Fruit fly (Drosophila melanogaster) whole organism, embryonic: ENCODE measurements around the gene Mst98Ca.

Experiments
- Bdp1 ChIP-seq: fragments of 200-800 bp; sonication (Bioruptor generic); optimal IDR thresholded peaks from 3 replicates; lab custom pipeline; 2016; ENCODE audit warnings: missing biosample characterization, missing genetic modification characterization
- BtbVII ChIP-seq: fragments of 200-800 bp; sonication (Bioruptor generic); optimal IDR thresholded peaks from 3 replicates; lab custom pipeline; 2017; ENCODE audit warnings: missing biosample characterization, mild to moderate bottlenecking, missing genetic modification characterization
- CG10147 ChIP-seq: fragments of 200-800 bp; sonication (Bioruptor generic); optimal IDR thresholded peaks from 2 replicates; lab custom pipeline; 2019; ENCODE audit warnings: missing biosample characterization, mild to moderate bottlenecking, missing genetic modification characterization, moderate library complexity
- CG1024 ChIP-seq: fragments of 200-800 bp; sonication (Bioruptor generic); IDR thresholded peaks from 2 replicates; pipeline ENCODE4 v1.3.6; 2022; ENCODE audit warnings: missing biosample characterization, missing genetic modification characterization
- CG11723 ChIP-seq: fragments of 200-800 bp; sonication (Bioruptor generic); optimal IDR thresholded peaks from 2 replicates; lab custom pipeline; 2017; ENCODE audit warnings: missing biosample characterization, mild to moderate bottlenecking, missing genetic modification characterization
- CG1233 ChIP-seq: fragments of 200-800 bp; sonication (Bioruptor generic); optimal IDR thresholded peaks from 4 replicates; lab custom pipeline; 2018; ENCODE audit warnings: missing biosample characterization, mild to moderate bottlenecking, missing genetic modification characterization
- CG13123 ChIP-seq: fragments of 200-800 bp; sonication (Bioruptor generic); optimal IDR thresholded peaks from 2 replicates; lab custom pipeline; 2016; ENCODE audit warnings: missing biosample characterization, missing genetic modification characterization
- CG14014 ChIP-seq: fragments of 200-800 bp; sonication (Bioruptor generic); IDR thresholded peaks from 2 replicates; pipeline ENCODE4 v1.3.6; 2022; ENCODE audit warnings: missing biosample characterization, missing genetic modification characterization
- CG14050 ChIP-seq: fragments of 200-800 bp; sonication (Bioruptor generic); IDR thresholded peaks from 3 replicates; pipeline ENCODE4 v1.3.6; 2022; ENCODE audit warnings: missing biosample characterization, missing genetic modification characterization
- CG14667 ChIP-seq: fragments of 200-800 bp; sonication (Bioruptor generic); IDR thresholded peaks from 2 replicates; pipeline ENCODE4 v1.3.6; 2022; ENCODE audit warnings: missing biosample characterization, missing genetic modification characterization
- CG16779 ChIP-seq: fragments of 200-800 bp; sonication (Bioruptor generic); IDR thresholded peaks from 2 replicates; pipeline ENCODE4 v1.3.6; 2022; ENCODE audit warnings: missing biosample characterization, missing genetic modification characterization
- CG33213 ChIP-seq: fragments of 200-800 bp; sonication (Bioruptor generic); optimal IDR thresholded peaks from 3 replicates; lab custom pipeline; 2016; ENCODE audit warnings: missing biosample characterization, missing genetic modification characterization
- CG34422 ChIP-seq: fragments of 200-800 bp; sonication (Bioruptor generic); IDR thresholded peaks from 3 replicates; pipeline ENCODE4 v1.3.6; 2022; ENCODE audit warnings: missing biosample characterization, missing genetic modification characterization
- CG4360 ChIP-seq: fragments of 200-800 bp; sonication (Bioruptor generic); IDR thresholded peaks from 2 replicates; pipeline ENCODE4 v1.3.6; 2022; ENCODE audit warnings: missing biosample characterization, missing genetic modification characterization
- CG43689 ChIP-seq: fragments of 200-800 bp; sonication (Bioruptor generic); IDR thresholded peaks from 2 replicates; pipeline ENCODE4 v1.3.6; 2022; ENCODE audit warnings: missing biosample characterization, missing genetic modification characterization
- CG4730 ChIP-seq: fragments of 200-800 bp; sonication (Bioruptor generic); IDR thresholded peaks from 2 replicates; pipeline ENCODE4 v1.3.6; 2022; ENCODE audit warnings: missing biosample characterization, missing genetic modification characterization
- CG5245 ChIP-seq: fragments of 200-800 bp; sonication (Bioruptor generic); optimal IDR thresholded peaks from 3 replicates; lab custom pipeline; 2016; ENCODE audit warnings: missing biosample characterization, missing genetic modification characterization
- CG5953 ChIP-seq: fragments of 200-800 bp; sonication (Bioruptor generic); IDR thresholded peaks from 2 replicates; pipeline ENCODE4 v1.3.6; 2022; ENCODE audit warnings: missing biosample characterization, missing genetic modification characterization
- CG6175 ChIP-seq: fragments of 200-800 bp; sonication (Bioruptor generic); IDR thresholded peaks from 3 replicates; pipeline ENCODE4 v1.3.6; 2022; ENCODE audit warnings: missing biosample characterization, missing genetic modification characterization
- CG6683 ChIP-seq: fragments of 200-800 bp; sonication (Bioruptor generic); optimal IDR thresholded peaks from 2 replicates; lab custom pipeline; 2017; ENCODE audit warnings: missing biosample characterization, mild to moderate bottlenecking, missing genetic modification characterization, missing genetic modification reagents
- CG7786 ChIP-seq: fragments of 200-800 bp; sonication (Bioruptor generic); optimal IDR thresholded peaks from 2 replicates; lab custom pipeline; 2016; ENCODE audit warnings: missing biosample characterization, missing genetic modification characterization
- CG8765 ChIP-seq: fragments of 200-800 bp; sonication (Bioruptor generic); IDR thresholded peaks from 2 replicates; pipeline ENCODE4 v1.3.6; 2022; ENCODE audit warnings: missing biosample characterization, missing genetic modification characterization
- CG8944 ChIP-seq: fragments of 200-800 bp; sonication (Bioruptor generic); optimal IDR thresholded peaks from 3 replicates; lab custom pipeline; 2016; ENCODE audit warnings: missing biosample characterization, missing genetic modification characterization
- D19B ChIP-seq: fragments of 200-800 bp; sonication (Bioruptor generic); optimal IDR thresholded peaks from 2 replicates; lab custom pipeline; 2017; ENCODE audit warnings: missing biosample characterization, mild to moderate bottlenecking, missing genetic modification characterization
- Dfd ChIP-seq, 2 experiments: fragments of >200 bp; optimal IDR thresholded peaks; 2 replicates each; lab custom pipeline; 2017; ENCODE audit warnings: missing biosample characterization in 2 of 2, missing genetic modification characterization in 2 of 2
- HHEX ChIP-seq: fragments of 200-800 bp; sonication (Bioruptor generic); optimal IDR thresholded peaks from 3 replicates; lab custom pipeline; 2017; ENCODE audit warnings: missing biosample characterization, mild to moderate bottlenecking, missing genetic modification characterization, missing genetic modification reagents
- HLH54F ChIP-seq: fragments of 200-800 bp; sonication (Bioruptor generic); optimal IDR thresholded peaks from 3 replicates; lab custom pipeline; 2016; ENCODE audit warnings: missing biosample characterization, missing genetic modification characterization
- HmgD ChIP-seq: fragments of 200-800 bp; sonication (Bioruptor generic); optimal IDR thresholded peaks from 3 replicates; lab custom pipeline; 2016; ENCODE audit warnings: missing biosample characterization, missing genetic modification characterization
- Hmr ChIP-seq: fragments of 200-800 bp; sonication (Bioruptor generic); optimal IDR thresholded peaks from 3 replicates; lab custom pipeline; 2017; ENCODE audit warnings: mild to moderate bottlenecking, missing biosample characterization, missing genetic modification reagents, missing genetic modification characterization
- Hr39 ChIP-seq: fragments of >200 bp; optimal IDR thresholded peaks from 2 replicates; lab custom pipeline; 2017
- Lhr ChIP-seq: fragments of 200-800 bp; sonication (Bioruptor generic); optimal IDR thresholded peaks from 3 replicates; lab custom pipeline; 2017; ENCODE audit warnings: mild to moderate bottlenecking, missing biosample characterization, missing genetic modification reagents, missing genetic modification characterization
- Max ChIP-seq: fragments of 200-800 bp; sonication (Bioruptor generic); optimal IDR thresholded peaks from 2 replicates; lab custom pipeline; 2016; ENCODE audit warnings: missing biosample characterization, mild to moderate bottlenecking, missing genetic modification characterization
- Myb ChIP-seq: fragments of 200-800 bp; sonication (Bioruptor generic); optimal IDR thresholded peaks from 2 replicates; lab custom pipeline; 2016; ENCODE audit warnings: missing biosample characterization, missing genetic modification characterization
- Rx ChIP-seq: fragments of 200-800 bp; sonication (Bioruptor generic); IDR thresholded peaks from 2 replicates; pipeline ENCODE4 v1.3.6; 2022; ENCODE audit warnings: missing biosample characterization, missing genetic modification characterization
- Ssrp ChIP-seq: fragments of 200-800 bp; sonication (Bioruptor generic); optimal IDR thresholded peaks from 2 replicates; lab custom pipeline; 2018; ENCODE audit warnings: missing biosample characterization, mild to moderate bottlenecking, missing genetic modification characterization, moderate library complexity
- bbx ChIP-seq: fragments of 200-800 bp; sonication (Bioruptor generic); IDR thresholded peaks from 2 replicates; pipeline ENCODE4 v1.3.6; 2022; ENCODE audit warnings: missing biosample characterization, missing genetic modification characterization; ENCODE audit not compliant: partially characterized antibody
- chinmo ChIP-seq: fragments of 200-800 bp; sonication (Bioruptor generic); IDR thresholded peaks from 4 replicates; pipeline ENCODE4 v1.3.6; 2022; ENCODE audit warnings: missing biosample characterization, missing genetic modification characterization; ENCODE audit not compliant: partially characterized antibody
- da ChIP-seq: fragments of 200-800 bp; sonication (Bioruptor generic); optimal IDR thresholded peaks from 2 replicates; lab custom pipeline; 2016; ENCODE audit warnings: missing biosample characterization, missing genetic modification characterization
- danr ChIP-seq: fragments of 200-800 bp; sonication (Bioruptor generic); IDR thresholded peaks from 2 replicates; pipeline ENCODE4 v1.3.6; 2022; ENCODE audit warnings: missing biosample characterization, missing genetic modification characterization
- emc ChIP-seq: fragments of 200-800 bp; sonication (Bioruptor generic); optimal IDR thresholded peaks from 2 replicates; lab custom pipeline; 2016; ENCODE audit warnings: missing biosample characterization, missing genetic modification characterization
- grn ChIP-seq: fragments of 200-800 bp; sonication (Bioruptor generic); optimal IDR thresholded peaks from 3 replicates; lab custom pipeline; 2017; ENCODE audit warnings: missing biosample characterization, missing genetic modification characterization
- gro ChIP-seq: fragments of 200-800 bp; sonication (Bioruptor generic); optimal IDR thresholded peaks from 2 replicates; lab custom pipeline; 2016; ENCODE audit warnings: missing biosample characterization, missing genetic modification characterization
- her ChIP-seq: fragments of 200-800 bp; sonication (Bioruptor generic); optimal IDR thresholded peaks from 2 replicates; lab custom pipeline; 2016; ENCODE audit warnings: missing biosample characterization, missing genetic modification characterization
- nau ChIP-seq: fragments of 200-800 bp; sonication (Bioruptor generic); optimal IDR thresholded peaks from 3 replicates; lab custom pipeline; 2017; ENCODE audit warnings: missing biosample characterization, mild to moderate bottlenecking, missing genetic modification characterization, missing genetic modification reagents
- nerfin-1 ChIP-seq: fragments of 200-800 bp; sonication (Bioruptor generic); optimal IDR thresholded peaks from 3 replicates; lab custom pipeline; 2019; ENCODE audit warnings: missing biosample characterization, mild to moderate bottlenecking, missing genetic modification characterization, moderate library complexity
- phol ChIP-seq: fragments of 200-800 bp; sonication (Bioruptor generic); optimal IDR thresholded peaks from 3 replicates; lab custom pipeline; 2018; ENCODE audit warnings: missing biosample characterization, mild to moderate bottlenecking, missing genetic modification characterization, moderate library complexity
- pum ChIP-seq: fragments of 200-800 bp; sonication (Bioruptor generic); optimal IDR thresholded peaks from 2 replicates; lab custom pipeline; 2016; ENCODE audit warnings: missing biosample characterization, missing genetic modification characterization
- pzg ChIP-seq: fragments of 200-800 bp; sonication (Bioruptor generic); optimal IDR thresholded peaks from 3 replicates; lab custom pipeline; 2018; ENCODE audit warnings: missing biosample characterization, mild to moderate bottlenecking, missing genetic modification characterization, moderate library complexity
- twi ChIP-seq: fragments of 200-800 bp; optimal IDR thresholded peaks from 2 replicates; lab custom pipeline; 2019; ENCODE audit warnings: missing biosample characterization, mild to moderate bottlenecking, missing genetic modification characterization, moderate library complexity
- vnd ChIP-seq: fragments of 200-800 bp; sonication (Bioruptor generic); IDR thresholded peaks from 3 replicates; pipeline ENCODE4 v1.3.6; 2022; ENCODE audit warnings: missing biosample characterization, missing genetic modification characterization; ENCODE audit not compliant: partially characterized antibody

Gene Mst98Ca

dm6 chr3R:28335462-28335998 lies 44.4 kb downstream of the Mst98Ca start:
- TF ChIP-seq CG6175 (GFP tag; lab: Robert Waterston, UW) = peak; percentile 61; the same call in 1 of the 3 replicates
- peak; percentile 72 for TF ChIP-seq CG14014 (GFP tag; lab: Robert Waterston, UW)
- TF ChIP-seq Bdp1 (GFP tag; lab: Kevin White, UChicago) = peak; percentile 65
- TF ChIP-seq CG13123 (GFP tag; lab: Kevin White, UChicago) = peak; percentile 17
- TF ChIP-seq CG14667 (GFP tag; lab: Robert Waterston, UW) = no peak
- TF ChIP-seq CG34422 (GFP tag; lab: Robert Waterston, UW) = peak; percentile 85; the same call in 2 of the 3 replicates
- peak; percentile 56 for TF ChIP-seq D19B (GFP tag; lab: Kevin White, UChicago)
- TF ChIP-seq Ssrp (tag; lab: Kevin White, UChicago) = peak; percentile 54
- peak; percentile 21 for TF ChIP-seq nau
- peak; percentile 75 for TF ChIP-seq HLH54F (GFP tag; lab: Kevin White, UChicago)
- TF ChIP-seq Lhr (GFP tag; lab: Kevin White, UChicago) = peak; percentile 71
- 0 out of 2 replicates have a peak, but pooled peaks have one; percentile 41 for TF ChIP-seq CG43689
- no peak for TF ChIP-seq Hr39
- peak; percentile 8; the same call in 1 of the 2 replicates for TF ChIP-seq CG1024 (GFP tag; lab: Robert Waterston, UW)
- TF ChIP-seq CG8944 (GFP tag; lab: Kevin White, UChicago) = peak; percentile 80
- TF ChIP-seq CG33213 = peak; percentile 45
- peak; percentile 76 for TF ChIP-seq pum (GFP tag; lab: Kevin White, UChicago)
- no peak for TF ChIP-seq CG16779 (GFP tag; lab: Robert Waterston, UW)
- TF ChIP-seq CG6683 (GFP tag; lab: Kevin White, UChicago) = peak; percentile 59
- TF ChIP-seq CG11723 (GFP tag; lab: Kevin White, UChicago) = peak; percentile 65
- TF ChIP-seq CG1233 (GFP tag; lab: Kevin White, UChicago) = peak; percentile 60
- TF ChIP-seq her = peak; percentile 71
- peak; percentile 39; the same call in 1 of the 2 replicates for TF ChIP-seq Rx
- peak; percentile 73 for TF ChIP-seq CG7786
- no peak for TF ChIP-seq CG4360
- TF ChIP-seq CG10147 (GFP tag; lab: Kevin White, UChicago) = peak; percentile 62
- peak; percentile 32; the same call in 1 of the 2 replicates for TF ChIP-seq danr (GFP tag; lab: Robert Waterston, UW)
- peak; percentile 61 for TF ChIP-seq CG4730
- peak; percentile 77 for TF ChIP-seq pzg (GFP tag; lab: Kevin White, UChicago)
- peak; percentile 41 for TF ChIP-seq twi (tag; lab: Kevin White, UChicago)
- TF ChIP-seq Dfd (GFP tag; optimal IDR thresholded peaks at IDR 0.05; lab: Kevin White, UChicago) = no peak
- TF ChIP-seq gro (GFP tag; lab: Kevin White, UChicago) = peak; percentile 75
- no peak for TF ChIP-seq vnd (GFP tag; lab: Robert Waterston, UW)
- TF ChIP-seq BtbVII (GFP tag; lab: Kevin White, UChicago) = no peak
- peak; percentile 65 for TF ChIP-seq emc (GFP tag; lab: Kevin White, UChicago)
- peak; percentile 50; the same call in 1 of the 2 replicates for TF ChIP-seq bbx
- TF ChIP-seq CG5953 (GFP tag; lab: Robert Waterston, UW) = peak; percentile 51; the same call in 1 of the 2 replicates
- TF ChIP-seq phol (tag; lab: Kevin White, UChicago) = peak; percentile 87
- TF ChIP-seq chinmo (GFP tag; lab: Robert Waterston, UW) = peak; percentile 92; the same call in 3 of the 4 replicates
- peak; percentile 44 for TF ChIP-seq grn (GFP tag; lab: Kevin White, UChicago)
- TF ChIP-seq Max (GFP tag; lab: Kevin White, UChicago) = peak; percentile 80
- peak; percentile 77 for TF ChIP-seq nerfin-1
- peak; percentile 60 for TF ChIP-seq HmgD (GFP tag; lab: Kevin White, UChicago)
- TF ChIP-seq Myb (GFP tag; lab: Kevin White, UChicago) = peak; percentile 75
- peak; percentile 42; the same call in 1 of the 2 replicates for TF ChIP-seq CG8765 (GFP tag; lab: Robert Waterston, UW)
- peak; percentile 31 for TF ChIP-seq da
- peak; percentile 28; the same call in 1 of the 3 replicates for TF ChIP-seq CG14050
- peak; percentile 82 for TF ChIP-seq Hmr
- TF ChIP-seq CG5245 (GFP tag; lab: Kevin White, UChicago) = peak; percentile 50
- TF ChIP-seq HHEX = peak; percentile 82
